Fruit fly (Drosophila melanogaster) S2 (cell line): Measurements from ENCODE around the gene Frmd5.

Experiments used
- CG8478 ChIP-seq: fragments of >200 bp; optimal IDR thresholded peaks from 2 replicates; lab custom pipeline; 2018
- CTCF ChIP-seq, 2 experiments: fragments of >200 bp; optimal IDR thresholded peaks; 2 replicates each; lab custom pipeline; 2018

Gene Frmd5

dm6 chr2L:10315888-10316287 is 28.4 kb upstream of the Frmd5 start:
- TF ChIP-seq CTCF (optimal IDR thresholded peaks at IDR 0.05; lab: Kevin White, UChicago): no peak
- no peak for TF ChIP-seq CG8478 (lab: Kevin White, UChicago)

dm6 chr2L:10320174-10320775 is 24.0 kb upstream of the Frmd5 start:
- TF ChIP-seq CTCF (optimal IDR thresholded peaks at IDR 0.05; lab: Kevin White, UChicago) (no peak), CG8478 (lab: Kevin White, UChicago) (no peak)

- TF ChIP-seq CTCF (optimal IDR thresholded peaks at IDR 0.05; lab: Kevin White, UChicago): no peak
- TF ChIP-seq CG8478 (lab: Kevin White, UChicago): no peak
These were observed 23.1 kb upstream of the Frmd5 start for dm6 chr2L:10321036-10321583.

- TF ChIP-seq CG8478 (lab: Kevin White, UChicago): no peak
- no peak for TF ChIP-seq CTCF (optimal IDR thresholded peaks at IDR 0.05; lab: Kevin White, UChicago)
These were observed 22.6 kb upstream of the Frmd5 start for dm6 chr2L:10321612-10322011.

dm6 chr2L:10322176-10322575 is 22.1 kb upstream of the Frmd5 start, which contains the start of gene CG4995:
Gene CG4995, plus strand, starts transcription at chr2L:10322476.
- TF ChIP-seq CTCF (optimal IDR thresholded peaks at IDR 0.05; lab: Kevin White, UChicago) (no peak), CG8478 (lab: Kevin White, UChicago) (no peak)

- TF ChIP-seq CG8478 (lab: Kevin White, UChicago) (no peak), CTCF (optimal IDR thresholded peaks at IDR 0.05; lab: Kevin White, UChicago) (no peak)
These were observed 21.3 kb upstream of the Frmd5 start, which contains the start of gene CG5381 for dm6 chr2L:10322773-10323487. Gene CG5381, minus strand, starts transcription at chr2L:10323102.

- TF ChIP-seq CG8478 (lab: Kevin White, UChicago): no peak
- no peak for TF ChIP-seq CTCF (optimal IDR thresholded peaks at IDR 0.05; lab: Kevin White, UChicago)
These were observed 16.5 kb upstream of the Frmd5 start, which contains the start of gene RnrL for dm6 chr2L:10327790-10328189. Gene RnrL, minus strand, starts transcription at chr2L:10327943.

dm6 chr2L:10331066-10331847 is 13.0 kb upstream of the Frmd5 start, which contains the start of the genes Schip1 and Cox10:
Gene Schip1, minus strand, starts transcription at chr2L:10331116.
Gene Cox10, plus strand, starts transcription at chr2L:10331471.
- TF ChIP-seq CG8478 (lab: Kevin White, UChicago): no peak
- TF ChIP-seq CTCF (optimal IDR thresholded peaks at IDR 0.05; lab: Kevin White, UChicago): no peak

dm6 chr2L:10333091-10333991 is 10.9 kb upstream of the Frmd5 start, which contains the start of gene GATAd:
Gene GATAd, plus strand, starts transcription at chr2L:10333734.
- TF ChIP-seq CG8478 (lab: Kevin White, UChicago) (no peak), CTCF (optimal IDR thresholded peaks at IDR 0.05; lab: Kevin White, UChicago) (peak in 1 of 2 experiments; percentile 1)

- TF ChIP-seq CG8478 (lab: Kevin White, UChicago) (no peak), CTCF (optimal IDR thresholded peaks at IDR 0.05; lab: Kevin White, UChicago) (no peak)
These were observed 10.0 kb upstream of the Frmd5 start for dm6 chr2L:10334213-10334612.

- TF ChIP-seq CTCF (optimal IDR thresholded peaks at IDR 0.05; lab: Kevin White, UChicago): no peak
- no peak for TF ChIP-seq CG8478 (lab: Kevin White, UChicago)
These were observed 9.4 kb upstream of the Frmd5 start for dm6 chr2L:10334854-10335277.

dm6 chr2L:10339212-10339721 is 5.0 kb upstream of the Frmd5 start, which contains the start of gene SamDC:
Gene SamDC, plus strand, starts transcription at chr2L:10339457.
- TF ChIP-seq CTCF (optimal IDR thresholded peaks at IDR 0.05; lab: Kevin White, UChicago): peak in 1 of 2 experiments; percentile 15
- TF ChIP-seq CG8478 (lab: Kevin White, UChicago): no peak

- TF ChIP-seq CTCF (optimal IDR thresholded peaks at IDR 0.05; lab: Kevin White, UChicago): no peak
- TF ChIP-seq CG8478 (lab: Kevin White, UChicago): no peak
These were observed 4.4 kb upstream of the Frmd5 start for dm6 chr2L:10339841-10340240.
